Fruit fly (Drosophila melanogaster) whole organism, embryonic: ENCODE results near the gene CG15498.

Experiments
- C15 ChIP-seq: fragments of 200-800 bp; sonication (Bioruptor generic); IDR thresholded peaks from 3 replicates; pipeline ENCODE4 v1.3.6; 2022; ENCODE audit warnings: missing biosample characterization, missing genetic modification characterization
- CG10267 ChIP-seq: fragments of 200-800 bp; sonication (Bioruptor generic); optimal IDR thresholded peaks from 2 replicates; lab custom pipeline; 2018; ENCODE audit warnings: missing biosample characterization, mild to moderate bottlenecking, missing genetic modification characterization, moderate library complexity
- CG10543 ChIP-seq: fragments of 200-800 bp; sonication (Bioruptor generic); optimal IDR thresholded peaks from 3 replicates; lab custom pipeline; 2017; ENCODE audit warnings: missing biosample characterization, mild to moderate bottlenecking, missing genetic modification characterization, moderate library complexity
- CG11247 ChIP-seq: fragments of 200-800 bp; sonication (Bioruptor generic); IDR thresholded peaks from 2 replicates; pipeline ENCODE4 v1.3.6; 2022; ENCODE audit warnings: missing biosample characterization, missing genetic modification characterization
- CG11456 ChIP-seq: fragments of 200-800 bp; sonication (Bioruptor generic); IDR thresholded peaks from 3 replicates; pipeline ENCODE4 v1.3.6; 2022; ENCODE audit warnings: missing biosample characterization, missing genetic modification characterization
- CG13624 ChIP-seq: fragments of 200-800 bp; sonication (Bioruptor generic); optimal IDR thresholded peaks from 2 replicates; lab custom pipeline; 2016; ENCODE audit warnings: missing biosample characterization, missing genetic modification characterization
- CG16779 ChIP-seq: fragments of 200-800 bp; sonication (Bioruptor generic); IDR thresholded peaks from 2 replicates; pipeline ENCODE4 v1.3.6; 2022; ENCODE audit warnings: missing biosample characterization, missing genetic modification characterization
- CG17568 ChIP-seq: fragments of 200-800 bp; sonication (Bioruptor generic); optimal IDR thresholded peaks from 2 replicates; lab custom pipeline; 2018; ENCODE audit warnings: missing biosample characterization, mild to moderate bottlenecking, missing genetic modification characterization, moderate library complexity
- CG17612 ChIP-seq: fragments of 200-800 bp; sonication (Bioruptor generic); IDR thresholded peaks from 2 replicates; pipeline ENCODE4 v1.3.6; 2022; ENCODE audit warnings: missing biosample characterization, missing genetic modification characterization
- CG1832 ChIP-seq: fragments of 200-800 bp; sonication (Bioruptor generic); optimal IDR thresholded peaks from 2 replicates; lab custom pipeline; 2017; ENCODE audit warnings: missing biosample characterization, mild to moderate bottlenecking, missing genetic modification characterization, inconsistent platforms
- CG2202 ChIP-seq: fragments of 200-800 bp; sonication (Bioruptor generic); optimal IDR thresholded peaks from 2 replicates; lab custom pipeline; 2018; ENCODE audit warnings: missing biosample characterization, mild to moderate bottlenecking, missing genetic modification characterization
- CG2712 ChIP-seq: fragments of 200-800 bp; optimal IDR thresholded peaks from 3 replicates; lab custom pipeline; 2019; ENCODE audit warnings: missing biosample characterization, mild to moderate bottlenecking, missing genetic modification characterization, moderate library complexity
- CG3163 ChIP-seq: fragments of 200-800 bp; sonication (Bioruptor generic); optimal IDR thresholded peaks from 3 replicates; lab custom pipeline; 2016; ENCODE audit warnings: missing biosample characterization, missing genetic modification characterization
- CG32532 ChIP-seq: fragments of 200-800 bp; sonication (Bioruptor generic); IDR thresholded peaks from 2 replicates; pipeline ENCODE4 v1.3.6; 2022; ENCODE audit warnings: missing biosample characterization, missing genetic modification characterization
- CG3407 ChIP-seq: fragments of 200-800 bp; sonication (Bioruptor generic); optimal IDR thresholded peaks from 2 replicates; lab custom pipeline; 2018; ENCODE audit warnings: missing biosample characterization, mild to moderate bottlenecking, missing genetic modification characterization
- CG6813 ChIP-seq: fragments of 200-800 bp; sonication (Bioruptor generic); optimal IDR thresholded peaks from 2 replicates; lab custom pipeline; 2017; ENCODE audit warnings: missing biosample characterization, missing genetic modification characterization, mild to moderate bottlenecking, moderate library complexity, missing genetic modification reagents
- CG7839 ChIP-seq: fragments of 200-800 bp; sonication (Bioruptor generic); optimal IDR thresholded peaks from 3 replicates; lab custom pipeline; 2018; ENCODE audit warnings: missing biosample characterization, mild to moderate bottlenecking, missing genetic modification characterization, moderate library complexity
- CG8388 ChIP-seq: fragments of 200-800 bp; sonication (Bioruptor generic); optimal IDR thresholded peaks from 2 replicates; lab custom pipeline; 2019; ENCODE audit warnings: missing biosample characterization, mild to moderate bottlenecking, missing genetic modification characterization, moderate library complexity
- CG8765 ChIP-seq: fragments of 200-800 bp; sonication (Bioruptor generic); IDR thresholded peaks from 2 replicates; pipeline ENCODE4 v1.3.6; 2022; ENCODE audit warnings: missing biosample characterization, missing genetic modification characterization
- Dek ChIP-seq: fragments of 200-800 bp; sonication (Bioruptor generic); optimal IDR thresholded peaks from 3 replicates; lab custom pipeline; 2019; ENCODE audit warnings: missing biosample characterization, mild to moderate bottlenecking, missing genetic modification characterization, moderate library complexity
- Fer2 ChIP-seq: fragments of 200-800 bp; sonication (Bioruptor generic); optimal IDR thresholded peaks from 2 replicates; lab custom pipeline; 2018; ENCODE audit warnings: missing biosample characterization, mild to moderate bottlenecking, missing genetic modification characterization, moderate library complexity
- Hand ChIP-seq: fragments of 200-800 bp; sonication (Bioruptor generic); optimal IDR thresholded peaks from 2 replicates; lab custom pipeline; 2017; ENCODE audit warnings: mild to moderate bottlenecking, missing biosample characterization, missing genetic modification reagents, missing genetic modification characterization
- Hr3 ChIP-seq: fragments of 200-800 bp; sonication (Bioruptor generic); optimal IDR thresholded peaks from 3 replicates; lab custom pipeline; 2016; ENCODE audit warnings: missing biosample characterization, missing genetic modification characterization
- MBD-R2 ChIP-seq: fragments of 200-800 bp; sonication (Bioruptor generic); IDR thresholded peaks from 2 replicates; pipeline ENCODE4 v1.3.6; 2022; ENCODE audit warnings: missing biosample characterization, missing genetic modification characterization
- Nf-YC ChIP-seq: fragments of 200-800 bp; optimal IDR thresholded peaks from 3 replicates; lab custom pipeline; 2019; ENCODE audit warnings: missing biosample characterization, mild to moderate bottlenecking, missing genetic modification characterization, moderate library complexity
- Taf1 ChIP-seq: fragments of 200-800 bp; sonication (Bioruptor generic); IDR thresholded peaks from 2 replicates; pipeline ENCODE4 v1.3.6; 2022; ENCODE audit warnings: missing biosample characterization, missing genetic modification characterization
- ac ChIP-seq: fragments of 200-800 bp; sonication (Bioruptor generic); optimal IDR thresholded peaks from 3 replicates; lab custom pipeline; 2017; ENCODE audit warnings: missing biosample characterization, mild to moderate bottlenecking, missing genetic modification characterization
- ap ChIP-seq: fragments of 200-800 bp; sonication (Bioruptor generic); IDR thresholded peaks from 2 replicates; pipeline ENCODE4 v1.3.6; 2022; ENCODE audit warnings: missing biosample characterization, missing genetic modification characterization
- ato ChIP-seq: fragments of 200-800 bp; sonication (Bioruptor generic); IDR thresholded peaks from 2 replicates; pipeline ENCODE4 v1.3.6; 2022; ENCODE audit warnings: missing biosample characterization, missing genetic modification characterization; ENCODE audit not compliant: partially characterized antibody
- bsh ChIP-seq, 2 experiments: fragments of 200-800 bp; sonication (Bioruptor generic); optimal IDR thresholded peaks; 2 replicates each; lab custom pipeline; 2017 to 2018; ENCODE audit warnings: mild to moderate bottlenecking in 2 of 2, missing biosample characterization in 2 of 2, missing genetic modification characterization in 2 of 2, moderate library complexity in 1 of 2
- dan ChIP-seq: fragments of 200-800 bp; sonication (Bioruptor generic); IDR thresholded peaks from 2 replicates; pipeline ENCODE4 v1.3.6; 2022; ENCODE audit warnings: missing biosample characterization, missing genetic modification characterization
- ewg ChIP-seq: fragments of 200-800 bp; sonication (Bioruptor generic); optimal IDR thresholded peaks from 3 replicates; lab custom pipeline; 2017; ENCODE audit warnings: mild to moderate bottlenecking, missing biosample characterization, missing genetic modification reagents, missing genetic modification characterization
- hb ChIP-seq: fragments of 200-800 bp; sonication (Bioruptor generic); IDR thresholded peaks from 3 replicates; pipeline ENCODE4 v1.3.6; 2022; ENCODE audit warnings: missing biosample characterization, missing genetic modification characterization; ENCODE audit not compliant: partially characterized antibody
- hkb ChIP-seq, 2 experiments: fragments of 200-800 bp in 1 of 2; fragments of >200 bp in 1 of 2; sonication (Bioruptor generic) in 1 of 2; IDR thresholded peaks in 1 of 2; optimal IDR thresholded peaks in 1 of 2; 2 replicates each; pipeline versions ENCODE4 v1.3.6 to Lab custom; 2017 to 2022; ENCODE audit warnings: missing biosample characterization in 1 of 2, missing genetic modification characterization in 1 of 2
- jumu ChIP-seq: fragments of 200-800 bp; sonication (Bioruptor generic); optimal IDR thresholded peaks from 3 replicates; lab custom pipeline; 2016; ENCODE audit warnings: missing biosample characterization, missing genetic modification characterization
- lbe ChIP-seq: fragments of 200-800 bp; sonication (Bioruptor generic); optimal IDR thresholded peaks from 2 replicates; lab custom pipeline; 2016; ENCODE audit warnings: missing biosample characterization, mild to moderate bottlenecking, missing genetic modification characterization
- nom ChIP-seq: fragments of 200-800 bp; sonication (Bioruptor generic); optimal IDR thresholded peaks from 2 replicates; lab custom pipeline; 2017; ENCODE audit warnings: missing biosample characterization, missing genetic modification characterization, mild to moderate bottlenecking, moderate library complexity, missing genetic modification reagents
- pho ChIP-seq: fragments of 200-800 bp; sonication (Bioruptor generic); optimal IDR thresholded peaks from 2 replicates; lab custom pipeline; 2016; ENCODE audit warnings: missing biosample characterization, missing genetic modification characterization
- pzg ChIP-seq: fragments of 200-800 bp; sonication (Bioruptor generic); optimal IDR thresholded peaks from 3 replicates; lab custom pipeline; 2018; ENCODE audit warnings: missing biosample characterization, mild to moderate bottlenecking, missing genetic modification characterization, moderate library complexity
- ro ChIP-seq: fragments of 200-800 bp; sonication (Bioruptor generic); IDR thresholded peaks from 2 replicates; pipeline ENCODE4 v1.3.6; 2022; ENCODE audit warnings: missing biosample characterization, missing genetic modification characterization
- run ChIP-seq: fragments of 200-800 bp; sonication (Bioruptor generic); optimal IDR thresholded peaks from 3 replicates; lab custom pipeline; 2018; ENCODE audit warnings: missing biosample characterization, mild to moderate bottlenecking, missing genetic modification characterization
- sens-2 ChIP-seq: fragments of 200-800 bp; sonication (Bioruptor generic); IDR thresholded peaks from 2 replicates; pipeline ENCODE4 v1.3.6; 2022; ENCODE audit warnings: missing biosample characterization, missing genetic modification characterization
- stwl ChIP-seq: fragments of 200-800 bp; sonication (Bioruptor generic); optimal IDR thresholded peaks from 3 replicates; lab custom pipeline; 2018; ENCODE audit warnings: missing biosample characterization, mild to moderate bottlenecking, missing genetic modification characterization, moderate library complexity
- tap ChIP-seq: fragments of 200-800 bp; optimal IDR thresholded peaks from 3 replicates; lab custom pipeline; 2019; ENCODE audit warnings: missing biosample characterization, mild to moderate bottlenecking, missing genetic modification characterization, moderate library complexity
- tup ChIP-seq: fragments of 200-800 bp; sonication (Bioruptor generic); optimal IDR thresholded peaks from 2 replicates; lab custom pipeline; 2016; ENCODE audit warnings: missing biosample characterization, mild to moderate bottlenecking, missing genetic modification characterization, moderate library complexity
- unpg ChIP-seq: fragments of 200-800 bp; sonication (Bioruptor generic); optimal IDR thresholded peaks from 3 replicates; lab custom pipeline; 2018; ENCODE audit warnings: missing biosample characterization, mild to moderate bottlenecking, missing genetic modification characterization, moderate library complexity
- vvl ChIP-seq: fragments of 200-800 bp; sonication (Bioruptor generic); IDR thresholded peaks from 2 replicates; pipeline ENCODE4 v1.3.6; 2022; ENCODE audit warnings: missing biosample characterization, missing genetic modification characterization
- zen ChIP-seq: fragments of 200-800 bp; sonication (Bioruptor generic); optimal IDR thresholded peaks from 3 replicates; lab custom pipeline; 2018; ENCODE audit warnings: missing biosample characterization, mild to moderate bottlenecking, missing genetic modification characterization, moderate library complexity

The CG15498 gene

dm6 chr3R:21590677-21591369 is 21.9 kb upstream of the CG15498 start (continued):
- peak; percentile 71 for TF ChIP-seq zen (tag; lab: Kevin White, UChicago)
- peak; percentile 75 for TF ChIP-seq CG32532 (GFP tag; lab: Robert Waterston, UW)
- peak; percentile 89 for TF ChIP-seq CG13624 (GFP tag; lab: Kevin White, UChicago)
- TF ChIP-seq CG1832 (GFP tag; lab: Kevin White, UChicago): no peak
- TF ChIP-seq CG3407: peak; percentile 98
- peak; percentile 75 for TF ChIP-seq run (tag; lab: Kevin White, UChicago)
- peak; percentile 97 for TF ChIP-seq CG6813 (GFP tag; lab: Kevin White, UChicago)
- peak; percentile 96 for TF ChIP-seq tup
- TF ChIP-seq CG10267: peak; percentile 76
- peak; percentile 92 for TF ChIP-seq pho (GFP tag; lab: Kevin White, UChicago)
- TF ChIP-seq CG8388: peak; percentile 74
- TF ChIP-seq Nf-YC (tag; lab: Kevin White, UChicago): peak; percentile 48
- peak; percentile 88 for TF ChIP-seq CG11247 (GFP tag; lab: Robert Waterston, UW)
- TF ChIP-seq dan (GFP tag; lab: Robert Waterston, UW): no peak
- peak; percentile 79; the same call in 1 of the 2 replicates for TF ChIP-seq MBD-R2 (GFP tag; lab: Robert Waterston, UW)
- TF ChIP-seq vvl (GFP tag; lab: Robert Waterston, UW): peak; percentile 94
- TF ChIP-seq hb (GFP tag; lab: Robert Waterston, UW): no peak
- TF ChIP-seq tap (tag; lab: Kevin White, UChicago): peak; percentile 76
- TF ChIP-seq stwl (tag; lab: Kevin White, UChicago): peak; percentile 43
- TF ChIP-seq Taf1 (GFP tag; lab: Robert Waterston, UW): peak; percentile 81
- peak; percentile 28 for TF ChIP-seq pzg (GFP tag; lab: Kevin White, UChicago)
- peak; percentile 94 for TF ChIP-seq CG17568 (GFP tag; lab: Kevin White, UChicago)
- peak; percentile 90 for TF ChIP-seq Hr3 (GFP tag; lab: Kevin White, UChicago)
- TF ChIP-seq unpg (GFP tag; lab: Kevin White, UChicago): peak; percentile 86
- TF ChIP-seq Dek (tag; lab: Kevin White, UChicago): peak; percentile 78
- peak; percentile 97 for TF ChIP-seq CG10543 (GFP tag; lab: Kevin White, UChicago)
- TF ChIP-seq CG2712 (tag; lab: Kevin White, UChicago): peak; percentile 89
- peak; percentile 98 for TF ChIP-seq CG2202
- TF ChIP-seq ro (GFP tag; lab: Robert Waterston, UW): peak; percentile 80
- peak; percentile 81 for TF ChIP-seq C15 (GFP tag; lab: Robert Waterston, UW)
- peak; percentile 86 for TF ChIP-seq CG3163
- peak in 1 of 2 experiments; percentile 96 for TF ChIP-seq bsh (GFP tag; optimal IDR thresholded peaks at IDR 0.05; lab: Kevin White, UChicago)
- TF ChIP-seq CG11456 (GFP tag; lab: Robert Waterston, UW): peak; percentile 92
- TF ChIP-seq ap (GFP tag; lab: Robert Waterston, UW): peak; percentile 89
- peak; percentile 40 for TF ChIP-seq nom (GFP tag; lab: Kevin White, UChicago)
- TF ChIP-seq ac (GFP tag; lab: Kevin White, UChicago): peak; percentile 98
- TF ChIP-seq ato (GFP tag; lab: Robert Waterston, UW): no peak
- peak; percentile 75 for TF ChIP-seq Hand (GFP tag; lab: Kevin White, UChicago)
- no peak for TF ChIP-seq hkb (optimal IDR thresholded peaks at IDR 0.05; lab: Kevin White, UChicago)
- peak; percentile 94 for TF ChIP-seq hkb (GFP tag; IDR thresholded peaks at IDR 0.05; lab: Robert Waterston, UW)
- TF ChIP-seq sens-2 (GFP tag; lab: Robert Waterston, UW): peak; percentile 90
- peak; percentile 91 for TF ChIP-seq jumu (GFP tag; lab: Kevin White, UChicago)
- peak; percentile 87 for TF ChIP-seq CG17612 (GFP tag; lab: Robert Waterston, UW)
- TF ChIP-seq Fer2: peak; percentile 90
- TF ChIP-seq CG7839 (tag; lab: Kevin White, UChicago): peak; percentile 84
- TF ChIP-seq lbe: peak; percentile 43
- TF ChIP-seq CG8765 (GFP tag; lab: Robert Waterston, UW): peak; percentile 86
- TF ChIP-seq CG16779: peak; percentile 86
- TF ChIP-seq ewg: peak; percentile 92
